Worm (Caenorhabditis elegans) whole organism, L2 larva: Measurements from ENCODE around the gene sru-45.

Source experiments
- C34F6.9 ChIP-seq: fragments of 150-350 bp; optimal IDR thresholded peaks from 2 replicates; lab custom pipeline; 2014; ENCODE audit warnings: missing biosample characterization, missing genetic modification characterization
- F13H6.1 ChIP-seq: sonication (generic microtip); optimal IDR thresholded peaks from 2 replicates; lab custom pipeline; 2016; ENCODE audit warnings: missing genetic modification characterization, missing compliant biosample characterization
- R02D3.7 ChIP-seq: fragments of 150-350 bp; optimal IDR thresholded peaks from 2 replicates; lab custom pipeline; 2014; ENCODE audit warnings: missing biosample characterization, missing genetic modification characterization
- Y55F3AM.14 ChIP-seq: fragments of 200-800 bp; sonication (Bioruptor generic); optimal IDR thresholded peaks from 2 replicates; lab custom pipeline; 2018; ENCODE audit warnings: mild to moderate bottlenecking, missing genetic modification characterization, missing compliant biosample characterization
- ZK546.5 ChIP-seq: sonication (generic microtip); optimal IDR thresholded peaks from 2 replicates; lab custom pipeline; 2017; ENCODE audit warnings: missing biosample characterization, missing genetic modification characterization
- alr-1 ChIP-seq: fragments of 150-350 bp; optimal IDR thresholded peaks from 2 replicates; lab custom pipeline; 2014; ENCODE audit warnings: missing biosample characterization, missing genetic modification characterization
- blmp-1 ChIP-seq: sonication (generic microtip); optimal IDR thresholded peaks from 2 replicates; lab custom pipeline; 2017; ENCODE audit warnings: missing genetic modification characterization, mild to moderate bottlenecking, missing compliant biosample characterization, antibody characterized with exemption, moderate library complexity; ENCODE audit not compliant: insufficient read depth
- ceh-16 ChIP-seq: fragments of 150-350 bp; optimal IDR thresholded peaks from 2 replicates; lab custom pipeline; 2014; ENCODE audit warnings: missing biosample characterization, missing genetic modification characterization
- dmd-4 ChIP-seq: sonication (generic microtip); optimal IDR thresholded peaks from 2 replicates; lab custom pipeline; 2017; ENCODE audit warnings: missing biosample characterization, missing genetic modification characterization
- elt-1 ChIP-seq: fragments of 150-350 bp; optimal IDR thresholded peaks from 2 replicates; lab custom pipeline; 2014; ENCODE audit warnings: missing biosample characterization, missing genetic modification characterization
- fos-1 ChIP-seq: fragments of 150-350 bp; optimal IDR thresholded peaks from 2 replicates; lab custom pipeline; 2014; ENCODE audit warnings: missing biosample characterization, missing genetic modification characterization
- gmeb-1 ChIP-seq: fragments of 150-350 bp; optimal IDR thresholded peaks from 2 replicates; lab custom pipeline; 2014; ENCODE audit warnings: missing biosample characterization, missing genetic modification characterization
- lin-11 ChIP-seq: fragments of 150-350 bp; sonication (generic microtip); optimal IDR thresholded peaks from 2 replicates; lab custom pipeline; 2014; ENCODE audit warnings: missing biosample characterization, missing genetic modification characterization, inconsistent platforms, mixed read lengths
- lin-13 ChIP-seq: fragments of 150-350 bp; optimal IDR thresholded peaks from 2 replicates; lab custom pipeline; 2014; ENCODE audit warnings: missing biosample characterization, missing genetic modification reagents, missing genetic modification characterization
- lin-39 ChIP-seq: fragments of 150-350 bp; optimal IDR thresholded peaks from 2 replicates; lab custom pipeline; 2014; ENCODE audit warnings: missing biosample characterization, missing genetic modification reagents, missing genetic modification characterization
- lsy-2 ChIP-seq, 2 experiments: fragments of 150-350 bp in 1 of 2; sonication (generic microtip) in 1 of 2; optimal IDR thresholded peaks; 2 replicates each; lab custom pipeline; 2014 to 2017; ENCODE audit warnings: missing biosample characterization in 2 of 2, missing genetic modification characterization in 2 of 2
- mab-5 ChIP-seq: fragments of 150-350 bp; optimal IDR thresholded peaks from 2 replicates; lab custom pipeline; 2014; ENCODE audit warnings: missing biosample characterization, missing genetic modification characterization
- mbf-1 ChIP-seq: sonication (generic microtip); optimal IDR thresholded peaks from 2 replicates; lab custom pipeline; 2017; ENCODE audit warnings: missing biosample characterization, missing genetic modification characterization
- mdl-1 ChIP-seq, 2 experiments: fragments of 150-350 bp in 1 of 2; sonication (generic microtip) in 1 of 2; optimal IDR thresholded peaks; 2 replicates each; lab custom pipeline; 2017; ENCODE audit warnings: missing biosample characterization in 2 of 2, missing genetic modification characterization in 2 of 2
- nhr-10 ChIP-seq: sonication (generic microtip); optimal IDR thresholded peaks from 2 replicates; lab custom pipeline; 2017; ENCODE audit warnings: missing biosample characterization, missing genetic modification characterization
- nhr-12 ChIP-seq: fragments of 150-350 bp; optimal IDR thresholded peaks from 2 replicates; lab custom pipeline; 2014; ENCODE audit warnings: missing biosample characterization, missing genetic modification characterization
- nhr-21 ChIP-seq: fragments of 150-350 bp; optimal IDR thresholded peaks from 2 replicates; lab custom pipeline; 2014; ENCODE audit warnings: missing biosample characterization, missing genetic modification characterization
- nhr-23 ChIP-seq: fragments of 150-350 bp; optimal IDR thresholded peaks from 2 replicates; lab custom pipeline; 2014; ENCODE audit warnings: missing biosample characterization, missing genetic modification reagents, missing genetic modification characterization
- nhr-237 ChIP-seq: fragments of 150-350 bp; optimal IDR thresholded peaks from 2 replicates; lab custom pipeline; 2014; ENCODE audit warnings: missing biosample characterization, missing genetic modification characterization
- nhr-25 ChIP-seq: fragments of 150-350 bp; sonication (generic microtip); optimal IDR thresholded peaks from 3 replicates; lab custom pipeline; 2014; ENCODE audit warnings: missing biosample characterization, missing genetic modification characterization
- nhr-6 ChIP-seq: fragments of 150-350 bp; optimal IDR thresholded peaks from 2 replicates; lab custom pipeline; 2014; ENCODE audit warnings: missing biosample characterization, missing genetic modification characterization
- nhr-77 ChIP-seq: fragments of 150-350 bp; optimal IDR thresholded peaks from 2 replicates; lab custom pipeline; 2014; ENCODE audit warnings: missing biosample characterization, missing genetic modification characterization
- peb-1 ChIP-seq: fragments of 150-350 bp; optimal IDR thresholded peaks from 2 replicates; lab custom pipeline; 2014; ENCODE audit warnings: missing biosample characterization, missing genetic modification characterization
- sem-4 ChIP-seq: fragments of 150-350 bp; optimal IDR thresholded peaks from 2 replicates; lab custom pipeline; 2014; ENCODE audit warnings: missing biosample characterization, missing genetic modification reagents, missing genetic modification characterization
- skn-1 ChIP-seq: sonication (generic microtip); optimal IDR thresholded peaks from 2 replicates; lab custom pipeline; 2017; ENCODE audit warnings: missing biosample characterization, missing genetic modification characterization
- sma-3 ChIP-seq: sonication (generic microtip); optimal IDR thresholded peaks from 2 replicates; lab custom pipeline; 2016; ENCODE audit warnings: missing genetic modification reagents, missing genetic modification characterization, missing compliant biosample characterization
- sma-9 ChIP-seq, 2 experiments: fragments of 150-350 bp in 1 of 2; sonication (generic microtip) in 1 of 2; optimal IDR thresholded peaks; 2 replicates each; lab custom pipeline; 2014 to 2016; ENCODE audit warnings: missing genetic modification characterization in 2 of 2, mild to moderate bottlenecking in 1 of 2, missing biosample characterization in 1 of 2, missing compliant biosample characterization in 1 of 2, missing genetic modification reagents in 1 of 2, moderate library complexity in 1 of 2
- snpc-4 ChIP-seq: fragments of 150-350 bp; optimal IDR thresholded peaks from 2 replicates; lab custom pipeline; 2014; ENCODE audit warnings: missing biosample characterization, missing genetic modification characterization
- unc-39 ChIP-seq: fragments of 150-350 bp; optimal IDR thresholded peaks from 2 replicates; lab custom pipeline; 2014; ENCODE audit warnings: missing biosample characterization, missing genetic modification characterization
- unc-55 ChIP-seq: fragments of 150-350 bp; sonication (generic microtip); optimal IDR thresholded peaks from 3 replicates; lab custom pipeline; 2014; ENCODE audit warnings: missing biosample characterization, missing genetic modification reagents, missing genetic modification characterization
- unc-62 ChIP-seq: fragments of 150-350 bp; optimal IDR thresholded peaks from 2 replicates; lab custom pipeline; 2014; ENCODE audit warnings: missing biosample characterization, missing genetic modification reagents, missing genetic modification characterization
- zag-1 ChIP-seq: fragments of 150-350 bp; optimal IDR thresholded peaks from 2 replicates; lab custom pipeline; 2014; ENCODE audit warnings: missing biosample characterization, missing genetic modification characterization
- ztf-4 ChIP-seq: fragments of 150-350 bp; optimal IDR thresholded peaks from 2 replicates; lab custom pipeline; 2014; ENCODE audit warnings: missing biosample characterization, missing genetic modification characterization

sru-45 gene

DNA sequence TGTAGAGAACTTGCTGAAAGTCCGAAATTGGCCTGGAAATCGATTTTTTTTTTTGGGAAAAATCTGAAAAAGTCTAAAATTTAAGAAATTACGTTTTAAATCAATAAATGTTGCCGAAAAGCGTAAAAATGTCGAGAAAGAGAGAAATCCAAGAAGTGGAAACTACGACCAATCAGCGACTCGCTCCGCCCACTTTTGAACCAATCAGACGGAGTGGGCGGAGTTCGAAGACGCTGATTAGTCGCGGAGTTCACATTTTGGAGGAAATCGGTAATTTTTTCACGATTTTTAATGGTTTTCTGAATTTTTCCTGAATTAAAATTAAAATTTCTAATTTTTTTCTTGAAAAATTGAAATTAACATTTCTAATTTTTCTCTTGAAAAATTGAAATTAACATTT lies 26.1 kb upstream of the sru-45 start:
- TF ChIP-seq F13H6.1 (tag; lab: Kevin White, UChicago), result no peak
- no peak for TF ChIP-seq peb-1 (tag; lab: Kevin White, UChicago)
- TF ChIP-seq sma-9 (GFP tag; optimal IDR thresholded peaks at IDR 0.05; lab: Kevin White, UChicago), result no peak
- no peak for TF ChIP-seq sma-9 (tag; optimal IDR thresholded peaks at IDR 0.05; lab: Kevin White, UChicago)
- no peak for TF ChIP-seq mbf-1 (tag; lab: Kevin White, UChicago)
- no peak for TF ChIP-seq ZK546.5 (tag; lab: Kevin White, UChicago)
- TF ChIP-seq alr-1, result no peak
- no peak for TF ChIP-seq gmeb-1 (tag; lab: Kevin White, UChicago)
- no peak for TF ChIP-seq lin-39 (tag; lab: Kevin White, UChicago)
- TF ChIP-seq nhr-12, result no peak
- TF ChIP-seq nhr-21 (tag; lab: Kevin White, UChicago), result no peak
- TF ChIP-seq mab-5 (tag; lab: Kevin White, UChicago), result no peak
- no peak for TF ChIP-seq snpc-4 (tag; lab: Kevin White, UChicago)
- TF ChIP-seq lin-11, result no peak
- no peak for TF ChIP-seq fos-1 (tag; lab: Kevin White, UChicago)

DNA sequence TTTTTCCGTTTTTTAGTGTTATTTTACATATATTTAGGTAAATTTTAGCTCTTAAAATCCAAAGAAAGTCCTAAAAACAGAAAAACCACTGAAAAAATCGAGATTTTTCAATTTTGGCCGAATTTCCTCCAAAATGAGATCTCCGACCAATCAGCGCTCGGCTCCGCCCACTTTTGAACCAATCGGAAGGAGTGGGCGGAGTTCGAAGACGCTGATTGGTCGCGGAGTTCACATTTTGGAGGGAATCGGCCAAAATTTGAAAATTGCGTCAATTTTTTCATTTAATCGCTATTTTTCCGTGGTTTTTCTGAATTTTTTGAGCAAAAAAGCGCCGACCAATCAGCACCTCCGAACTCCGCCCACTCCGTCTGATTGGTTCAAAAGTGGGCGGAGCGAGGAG lies 25.1 kb upstream of the sru-45 start:
- TF ChIP-seq nhr-25 (no peak), C34F6.9 (no peak), F13H6.1 (tag; lab: Kevin White, UChicago) (no peak), snpc-4 (tag; lab: Kevin White, UChicago) (no peak), mab-5 (tag; lab: Kevin White, UChicago) (no peak), sem-4 (tag; lab: Kevin White, UChicago) (no peak), nhr-21 (tag; lab: Kevin White, UChicago) (no peak), nhr-12 (no peak), lin-13 (GFP tag; lab: Kevin White, UChicago) (no peak), lsy-2 (tag; optimal IDR thresholded peaks at IDR 0.05; lab: Kevin White, UChicago) (no peak), mdl-1 (tag; optimal IDR thresholded peaks at IDR 0.05; lab: Kevin White, UChicago) (no peak), sma-9 (GFP tag; optimal IDR thresholded peaks at IDR 0.05; lab: Kevin White, UChicago) (no peak), sma-9 (tag; optimal IDR thresholded peaks at IDR 0.05; lab: Kevin White, UChicago) (no peak), blmp-1 (tag; lab: Kevin White, UChicago) (no peak), zag-1 (tag; lab: Kevin White, UChicago) (no peak), unc-39 (tag; lab: Kevin White, UChicago) (no peak)
- TF ChIP-seq, all 48 proteins: peak for 0

DNA sequence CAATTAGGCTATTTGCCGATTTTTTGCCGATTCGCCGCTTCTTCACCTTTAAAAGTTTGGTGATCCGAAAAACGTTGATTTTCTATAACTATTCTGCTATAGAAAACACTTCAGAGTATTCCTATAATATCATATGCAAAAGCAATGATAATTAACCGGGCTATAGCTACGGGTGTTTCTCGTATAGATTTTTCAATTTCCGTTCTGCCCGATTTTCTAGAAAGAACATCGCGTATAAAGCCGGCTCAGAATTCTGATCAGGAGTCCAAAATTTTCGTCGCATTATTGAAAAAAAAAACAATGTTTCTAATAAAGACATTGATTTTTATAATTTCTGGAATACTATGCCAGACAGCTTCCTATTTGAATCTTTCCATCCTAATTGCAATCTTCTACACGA lies 15.1 kb upstream of the sru-45 start, which contains the start of gene srbc-65:
srbc-65 (plus strand) TSS at position 301 of the 400 bp plus-strand sequence.
- no peak for TF ChIP-seq mdl-1 (tag; optimal IDR thresholded peaks at IDR 0.05; lab: Kevin White, UChicago)
- no peak for TF ChIP-seq nhr-237 (tag; lab: Kevin White, UChicago)
- no peak for TF ChIP-seq mab-5 (tag; lab: Kevin White, UChicago)
- no peak for TF ChIP-seq zag-1 (tag; lab: Kevin White, UChicago)
- no peak for TF ChIP-seq snpc-4 (tag; lab: Kevin White, UChicago)
- no peak for TF ChIP-seq F13H6.1 (tag; lab: Kevin White, UChicago)
- no peak for TF ChIP-seq ceh-16
- TF ChIP-seq nhr-12, result no peak
- TF ChIP-seq ztf-4 (tag; lab: Kevin White, UChicago), result no peak
- no peak for TF ChIP-seq blmp-1 (tag; lab: Kevin White, UChicago)
- no peak for TF ChIP-seq sma-3 (GFP tag; lab: Kevin White, UChicago)
- no peak for TF ChIP-seq nhr-77 (tag; lab: Kevin White, UChicago)
- TF ChIP-seq dmd-4 (tag; lab: Kevin White, UChicago), result no peak

DNA sequence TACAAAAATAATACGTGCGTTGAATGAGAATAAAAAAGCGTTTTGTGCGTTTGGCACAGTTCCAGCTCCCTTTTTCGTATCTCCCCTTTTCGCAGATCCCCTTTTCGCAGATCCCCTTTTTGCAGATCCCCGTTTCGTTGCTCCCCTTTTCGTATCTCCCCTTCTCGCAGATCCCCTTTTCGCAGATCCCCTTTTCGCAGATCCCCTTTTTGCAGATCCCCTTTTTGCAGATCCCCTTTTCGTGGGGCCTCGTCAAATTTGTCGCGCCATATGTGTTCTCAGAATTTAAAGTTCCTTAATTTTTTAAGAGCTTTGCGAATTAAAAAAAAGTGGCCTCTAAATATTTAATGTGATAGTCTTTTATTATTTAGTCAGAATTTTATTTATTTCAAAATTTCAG lies 12.8 kb upstream of the sru-45 start, which contains the start of gene Y32B12B.4:
Y32B12B.4 (plus strand) TSS at position 399 of the 400 bp plus-strand sequence.
- no peak for TF ChIP-seq nhr-77 (tag; lab: Kevin White, UChicago)
- TF ChIP-seq Y55F3AM.14 (GFP tag; lab: Kevin White, UChicago), result no peak
- no peak for TF ChIP-seq unc-62 (GFP tag; lab: Kevin White, UChicago)
- TF ChIP-seq nhr-23 (tag; lab: Kevin White, UChicago), result no peak

DNA sequence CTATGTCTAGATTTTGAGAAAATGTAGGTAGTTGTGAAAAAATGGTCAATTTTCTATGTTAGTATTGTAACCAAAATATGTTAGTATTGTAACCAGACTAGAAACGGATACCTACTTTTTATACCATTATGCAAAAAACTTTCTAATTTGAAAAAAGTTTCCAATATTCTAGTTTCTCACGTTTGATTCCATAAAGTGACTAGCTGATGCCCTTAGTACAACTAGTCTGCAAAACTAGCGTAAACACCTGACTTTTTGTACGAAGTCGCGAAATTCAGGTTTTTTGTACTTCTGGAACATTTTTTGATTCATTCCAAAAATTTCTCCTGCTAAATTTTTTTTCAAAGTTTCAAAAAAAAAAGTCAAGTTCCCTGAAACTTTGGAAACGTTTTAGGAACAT lies 2.3 kb downstream of the sru-45 start:
- TF ChIP-seq nhr-23 (tag; lab: Kevin White, UChicago) (no peak), nhr-6 (tag; lab: Kevin White, UChicago) (no peak), unc-55 (no peak), R02D3.7 (tag; lab: Kevin White, UChicago) (no peak), nhr-25 (no peak), C34F6.9 (no peak), sma-3 (GFP tag; lab: Kevin White, UChicago) (no peak), sma-9 (GFP tag; optimal IDR thresholded peaks at IDR 0.05; lab: Kevin White, UChicago) (no peak), sma-9 (tag; optimal IDR thresholded peaks at IDR 0.05; lab: Kevin White, UChicago) (no peak), elt-1 (tag; lab: Kevin White, UChicago) (no peak), skn-1 (tag; lab: Kevin White, UChicago) (no peak), snpc-4 (tag; lab: Kevin White, UChicago) (no peak), gmeb-1 (tag; lab: Kevin White, UChicago) (no peak), nhr-10 (no peak), nhr-12 (no peak)
